Fruit fly (Drosophila melanogaster): Measurements from ENCODE around the gene ifc.
A peak's percentile ranks its signal among the peaks of the same experiment; 100 is the strongest.

DNA sequence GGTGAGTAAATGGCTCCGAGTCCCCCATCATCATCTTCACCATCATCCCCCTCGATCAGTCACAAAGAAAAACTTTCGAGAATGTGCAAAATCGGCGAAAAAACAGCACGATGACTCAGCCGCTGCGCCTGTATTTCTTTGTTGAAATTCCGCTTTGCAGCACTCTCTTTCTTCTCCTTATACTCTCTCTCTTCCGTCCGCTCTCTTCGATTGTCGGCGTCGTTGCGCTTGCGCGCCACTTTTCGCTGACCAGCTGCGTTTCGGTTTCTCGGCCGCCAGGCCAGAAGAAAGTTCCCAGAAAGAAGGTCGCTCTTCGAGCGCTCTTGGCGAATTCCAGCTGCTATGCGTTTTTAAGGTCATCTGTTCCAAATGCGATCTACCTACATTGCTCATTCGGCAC, 2.9 kb upstream of the ifc start:
- no peak for TF ChIP-seq lz (GFP tag; optimal IDR thresholded peaks at IDR 0.05)
- TF ChIP-seq Eip93F (GFP tag; optimal IDR thresholded peaks at IDR 0.05), result no peak
- TF ChIP-seq Eip75B (GFP tag; optimal IDR thresholded peaks at IDR 0.05), result peak; percentile 7
- peak; percentile 20 for TF ChIP-seq Blimp-1 (GFP tag; optimal IDR thresholded peaks at IDR 0.05)
- TF ChIP-seq CG31627 (GFP tag; optimal IDR thresholded peaks at IDR 0.05), result no peak
- TF ChIP-seq Ets96B (tag; optimal IDR thresholded peaks at IDR 0.05), result no peak
- TF ChIP-seq Lpt (GFP tag; optimal IDR thresholded peaks at IDR 0.05), result no peak
- no peak for TF ChIP-seq dsx (GFP tag; optimal IDR thresholded peaks at IDR 0.05; ENCODE audit: poor library complexity, severe bottlenecking)
- no peak for TF ChIP-seq CG6163 (GFP tag; IDR thresholded peaks at IDR 0.05)
- no peak for TF ChIP-seq CG1621 (tag; optimal IDR thresholded peaks at IDR 0.05)
- TF ChIP-seq CG8119 (GFP tag; IDR thresholded peaks at IDR 0.05), result no peak
- no peak for TF ChIP-seq pdm3 (GFP tag; optimal IDR thresholded peaks at IDR 0.05)
- no peak for TF ChIP-seq topi (GFP tag; optimal IDR thresholded peaks at IDR 0.05)
- TF ChIP-seq CG16779 (tag; optimal IDR thresholded peaks at IDR 0.05), result no peak
